Fruit fly (Drosophila melanogaster) whole organism, embryonic: ENCODE data around the gene CG7924.

ENCODE experiments used
- Blimp-1 ChIP-seq: fragments of 200-800 bp; sonication (Bioruptor generic); optimal IDR thresholded peaks from 3 replicates; lab custom pipeline; 2018; ENCODE audit warnings: missing biosample characterization, missing genetic modification characterization, mild to moderate bottlenecking, moderate library complexity, missing genetic modification reagents
- CG10462 ChIP-seq: fragments of 200-800 bp; sonication (Bioruptor generic); optimal IDR thresholded peaks from 2 replicates; lab custom pipeline; 2016; ENCODE audit warnings: missing biosample characterization, missing genetic modification characterization
- CG15269 ChIP-seq: fragments of 200-800 bp; sonication (Bioruptor generic); optimal IDR thresholded peaks from 2 replicates; lab custom pipeline; 2018; ENCODE audit warnings: missing biosample characterization, mild to moderate bottlenecking, missing genetic modification characterization, moderate library complexity
- CG1602 ChIP-seq: fragments of 200-800 bp; sonication (Bioruptor generic); optimal IDR thresholded peaks from 3 replicates; lab custom pipeline; 2016; ENCODE audit warnings: missing biosample characterization, missing genetic modification characterization
- CG17912 ChIP-seq: fragments of 200-800 bp; sonication (Bioruptor generic); optimal IDR thresholded peaks from 2 replicates; lab custom pipeline; 2018; ENCODE audit warnings: missing biosample characterization, mild to moderate bottlenecking, missing genetic modification characterization
- CG18011 ChIP-seq: fragments of 200-800 bp; sonication (Bioruptor generic); optimal IDR thresholded peaks from 2 replicates; lab custom pipeline; 2017; ENCODE audit warnings: missing biosample characterization, missing genetic modification characterization, mild to moderate bottlenecking, moderate library complexity, missing genotype
- CG30020 ChIP-seq: fragments of 200-800 bp; optimal IDR thresholded peaks from 2 replicates; lab custom pipeline; 2019; ENCODE audit warnings: missing biosample characterization, mild to moderate bottlenecking, missing genetic modification characterization, moderate library complexity
- CG31441 ChIP-seq: fragments of 200-800 bp; sonication (Bioruptor generic); IDR thresholded peaks from 2 replicates; pipeline ENCODE4 v1.3.6; 2022; ENCODE audit warnings: missing biosample characterization, missing genetic modification characterization
- CG32767 ChIP-seq: fragments of 200-800 bp; sonication (Bioruptor generic); IDR thresholded peaks from 2 replicates; pipeline ENCODE4 v1.3.6; 2022; ENCODE audit warnings: missing biosample characterization, missing genetic modification characterization
- CG4360 ChIP-seq: fragments of 200-800 bp; sonication (Bioruptor generic); IDR thresholded peaks from 2 replicates; pipeline ENCODE4 v1.3.6; 2022; ENCODE audit warnings: missing biosample characterization, missing genetic modification characterization
- CG4617 ChIP-seq: fragments of 200-800 bp; sonication (Bioruptor generic); optimal IDR thresholded peaks from 3 replicates; lab custom pipeline; 2016; ENCODE audit warnings: missing biosample characterization, missing genetic modification characterization, borderline replicate concordance
- CG7745 ChIP-seq: fragments of 200-800 bp; sonication (Bioruptor generic); optimal IDR thresholded peaks from 2 replicates; lab custom pipeline; 2018; ENCODE audit warnings: missing biosample characterization, mild to moderate bottlenecking, missing genetic modification characterization, moderate library complexity
- CG8359 ChIP-seq: fragments of 200-800 bp; sonication (Bioruptor generic); optimal IDR thresholded peaks from 2 replicates; lab custom pipeline; 2017; ENCODE audit warnings: missing biosample characterization, mild to moderate bottlenecking, missing genetic modification characterization, borderline replicate concordance
- CG8924 ChIP-seq: fragments of 200-800 bp; optimal IDR thresholded peaks from 3 replicates; lab custom pipeline; 2019; ENCODE audit warnings: missing biosample characterization, mild to moderate bottlenecking, missing genetic modification characterization, moderate library complexity
- D19B ChIP-seq: fragments of 200-800 bp; sonication (Bioruptor generic); optimal IDR thresholded peaks from 2 replicates; lab custom pipeline; 2017; ENCODE audit warnings: missing biosample characterization, mild to moderate bottlenecking, missing genetic modification characterization
- Dad ChIP-seq: fragments of 200-800 bp; sonication (Bioruptor generic); optimal IDR thresholded peaks from 3 replicates; lab custom pipeline; 2016; ENCODE audit warnings: missing biosample characterization, missing genetic modification characterization
- Deaf1 ChIP-seq: fragments of 200-800 bp; optimal IDR thresholded peaks from 3 replicates; lab custom pipeline; 2019; ENCODE audit warnings: missing biosample characterization, mild to moderate bottlenecking, missing genetic modification characterization, moderate library complexity
- ERR ChIP-seq: fragments of 200-800 bp; sonication (Bioruptor generic); optimal IDR thresholded peaks from 2 replicates; lab custom pipeline; 2016; ENCODE audit warnings: missing biosample characterization, missing genetic modification characterization
- HmgD ChIP-seq: fragments of 200-800 bp; sonication (Bioruptor generic); optimal IDR thresholded peaks from 3 replicates; lab custom pipeline; 2016; ENCODE audit warnings: missing biosample characterization, missing genetic modification characterization
- HmgZ ChIP-seq: fragments of 200-800 bp; sonication (Bioruptor generic); optimal IDR thresholded peaks from 2 replicates; lab custom pipeline; 2018; ENCODE audit warnings: missing biosample characterization, mild to moderate bottlenecking, missing genetic modification characterization
- Kr ChIP-seq: fragments of 200-800 bp; sonication (Bioruptor generic); optimal IDR thresholded peaks from 2 replicates; lab custom pipeline; 2017; ENCODE audit warnings: missing biosample characterization, mild to moderate bottlenecking, missing genetic modification characterization
- Lhr ChIP-seq: fragments of 200-800 bp; sonication (Bioruptor generic); optimal IDR thresholded peaks from 3 replicates; lab custom pipeline; 2017; ENCODE audit warnings: mild to moderate bottlenecking, missing biosample characterization, missing genetic modification reagents, missing genetic modification characterization
- Lim3 ChIP-seq: fragments of 200-800 bp; sonication (Bioruptor generic); IDR thresholded peaks from 2 replicates; pipeline ENCODE4 v1.3.6; 2022; ENCODE audit warnings: missing biosample characterization, missing genetic modification characterization
- Meics ChIP-seq: fragments of 200-800 bp; sonication (Bioruptor generic); optimal IDR thresholded peaks from 2 replicates; lab custom pipeline; 2017; ENCODE audit warnings: missing biosample characterization, mild to moderate bottlenecking, missing genetic modification characterization
- NC2α ChIP-seq: fragments of 200-800 bp; sonication (Bioruptor generic); optimal IDR thresholded peaks from 2 replicates; lab custom pipeline; 2016; ENCODE audit warnings: missing biosample characterization, missing genetic modification characterization
- Oli ChIP-seq: fragments of 200-800 bp; sonication (Bioruptor generic); optimal IDR thresholded peaks from 2 replicates; lab custom pipeline; 2018; ENCODE audit warnings: missing biosample characterization, mild to moderate bottlenecking, missing genetic modification characterization, moderate library complexity
- Scr ChIP-seq: fragments of 200-800 bp; sonication (Bioruptor generic); IDR thresholded peaks from 2 replicates; pipeline ENCODE4 v1.3.6; 2022; ENCODE audit warnings: missing biosample characterization, missing genetic modification characterization; ENCODE audit not compliant: partially characterized antibody
- Six4 ChIP-seq: fragments of 200-800 bp; sonication (Bioruptor generic); optimal IDR thresholded peaks from 2 replicates; lab custom pipeline; 2016; ENCODE audit warnings: missing biosample characterization, missing genetic modification characterization
- Sox100B ChIP-seq: fragments of 200-800 bp; sonication (Bioruptor generic); optimal IDR thresholded peaks from 3 replicates; lab custom pipeline; 2018; ENCODE audit warnings: missing biosample characterization, mild to moderate bottlenecking, missing genetic modification characterization
- Xrp1 ChIP-seq: fragments of 200-800 bp; sonication (Bioruptor generic); IDR thresholded peaks from 2 replicates; pipeline ENCODE4 v1.3.6; 2022; ENCODE audit warnings: missing biosample characterization, missing genetic modification characterization
- al ChIP-seq: fragments of 200-800 bp; sonication (Bioruptor generic); IDR thresholded peaks from 2 replicates; pipeline ENCODE4 v1.3.6; 2022; ENCODE audit warnings: missing biosample characterization, missing genetic modification characterization
- aop ChIP-seq: fragments of 200-800 bp; sonication (Bioruptor generic); IDR thresholded peaks from 2 replicates; pipeline ENCODE4 v1.3.6; 2022; ENCODE audit warnings: missing biosample characterization, missing genetic modification characterization
- cg ChIP-seq: fragments of 200-800 bp; sonication (Bioruptor generic); optimal IDR thresholded peaks from 3 replicates; lab custom pipeline; 2019; ENCODE audit warnings: missing biosample characterization, mild to moderate bottlenecking, missing genetic modification characterization, moderate library complexity
- chif ChIP-seq, 2 experiments: fragments of 200-800 bp; sonication (Bioruptor generic); optimal IDR thresholded peaks; 3 replicates each; lab custom pipeline; 2016; ENCODE audit warnings: missing biosample characterization in 2 of 2, missing genetic modification characterization in 2 of 2
- crp ChIP-seq, 2 experiments: fragments of 200-800 bp; sonication (Bioruptor generic); optimal IDR thresholded peaks; 2 replicates in 1 of 2; 3 replicates in 1 of 2; lab custom pipeline; 2017; ENCODE audit warnings: missing biosample characterization in 2 of 2, missing genetic modification characterization in 2 of 2, mild to moderate bottlenecking in 1 of 2, moderate library complexity in 1 of 2
- da ChIP-seq: fragments of 200-800 bp; sonication (Bioruptor generic); optimal IDR thresholded peaks from 2 replicates; lab custom pipeline; 2016; ENCODE audit warnings: missing biosample characterization, missing genetic modification characterization
- fd102C ChIP-seq: fragments of 200-800 bp; sonication (Bioruptor generic); optimal IDR thresholded peaks from 2 replicates; lab custom pipeline; 2018; ENCODE audit warnings: missing biosample characterization, mild to moderate bottlenecking, missing genetic modification characterization, moderate library complexity
- h ChIP-seq: fragments of >200 bp; optimal IDR thresholded peaks from 2 replicates; lab custom pipeline; 2017
- jing ChIP-seq: fragments of 200-800 bp; sonication (Bioruptor generic); optimal IDR thresholded peaks from 2 replicates; lab custom pipeline; 2018; ENCODE audit warnings: missing biosample characterization, mild to moderate bottlenecking, missing genetic modification characterization
- lov ChIP-seq, 2 experiments: fragments of 200-800 bp in 1 of 2; fragments of >200 bp in 1 of 2; sonication (Bioruptor generic) in 1 of 2; IDR thresholded peaks in 1 of 2; optimal IDR thresholded peaks in 1 of 2; 2 replicates in 1 of 2; 3 replicates in 1 of 2; pipeline versions ENCODE4 v1.3.6 to Lab custom; 2017 to 2022; ENCODE audit warnings: missing biosample characterization in 1 of 2, missing genetic modification characterization in 1 of 2
- luna ChIP-seq: fragments of 200-800 bp; sonication (Bioruptor generic); optimal IDR thresholded peaks from 2 replicates; lab custom pipeline; 2016; ENCODE audit warnings: missing biosample characterization, missing genetic modification characterization
- pan ChIP-seq, 4 experiments: fragments of >200 bp in 3 of 4; fragments of 200-800 bp in 1 of 4; sonication (Bioruptor generic) in 1 of 4; optimal IDR thresholded peaks in 3 of 4; IDR thresholded peaks in 1 of 4; 2 replicates each; pipeline versions ENCODE4 v1.3.6 to Lab custom; 2017 to 2022; ENCODE audit warnings: missing biosample characterization in 2 of 4, missing genetic modification characterization in 2 of 4, mixed read lengths in 1 of 4
- prd ChIP-seq, 3 experiments: fragments of >200 bp in 2 of 3; fragments of 200-800 bp in 1 of 3; sonication (Bioruptor generic) in 1 of 3; optimal IDR thresholded peaks in 2 of 3; IDR thresholded peaks in 1 of 3; 2 replicates in 2 of 3; 3 replicates in 1 of 3; pipeline versions ENCODE4 v1.3.6 to Lab custom; 2017 to 2022; ENCODE audit warnings: missing biosample characterization in 1 of 3, missing genetic modification characterization in 1 of 3
- ranshi ChIP-seq: fragments of 200-800 bp; sonication (Bioruptor generic); IDR thresholded peaks from 2 replicates; pipeline ENCODE4 v1.3.6; 2022; ENCODE audit warnings: missing biosample characterization, missing genetic modification characterization
- repo ChIP-seq: fragments of 200-800 bp; sonication (Bioruptor generic); optimal IDR thresholded peaks from 2 replicates; lab custom pipeline; 2016; ENCODE audit warnings: missing biosample characterization, missing genetic modification characterization
- twi ChIP-seq: fragments of 200-800 bp; optimal IDR thresholded peaks from 2 replicates; lab custom pipeline; 2019; ENCODE audit warnings: missing biosample characterization, mild to moderate bottlenecking, missing genetic modification characterization, moderate library complexity
- zen ChIP-seq: fragments of 200-800 bp; sonication (Bioruptor generic); optimal IDR thresholded peaks from 3 replicates; lab custom pipeline; 2018; ENCODE audit warnings: missing biosample characterization, mild to moderate bottlenecking, missing genetic modification characterization, moderate library complexity

The CG7924 gene

DNA sequence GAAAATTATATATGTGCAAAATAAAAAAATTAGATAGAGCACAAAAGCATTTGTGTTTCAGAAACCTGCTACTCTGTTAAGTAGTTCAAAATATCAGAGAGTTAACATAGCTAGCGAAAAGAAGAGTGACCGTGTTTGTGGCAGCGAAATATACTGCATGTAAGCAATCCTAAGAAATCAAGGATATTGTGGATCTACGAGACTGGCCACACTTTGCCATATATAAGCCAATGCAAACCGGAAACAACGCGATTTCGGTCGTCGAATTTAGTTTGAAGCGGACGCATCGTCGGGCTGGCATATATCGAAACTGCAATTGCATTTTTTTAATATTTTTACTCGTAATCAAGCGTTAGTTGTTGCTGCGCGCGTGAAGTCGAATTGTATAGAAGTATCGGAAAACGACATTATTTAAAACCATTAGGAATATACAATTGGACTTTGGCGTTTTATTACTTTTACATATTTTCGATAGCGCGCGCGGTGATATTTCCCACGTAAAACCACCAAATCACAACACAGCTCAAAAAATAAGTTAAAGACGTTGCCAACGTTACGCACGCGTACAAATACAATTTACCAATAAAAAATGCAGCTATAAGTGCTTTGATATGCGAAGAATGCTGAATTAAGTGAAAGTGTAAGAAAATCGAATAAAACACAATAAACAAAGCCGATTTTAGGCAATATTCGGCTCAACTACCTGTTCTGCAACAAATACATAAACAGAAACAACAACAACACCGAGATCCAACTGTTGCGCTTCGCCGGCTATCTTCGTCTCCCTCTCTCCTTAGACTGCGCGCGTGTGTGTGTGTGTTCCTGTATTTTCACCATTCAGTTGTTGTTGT, 42.4 kb upstream of the CG7924 start, which contains the start of gene nuf (continued):
- TF ChIP-seq cg (GFP tag; lab: Kevin White, UChicago) (peak; percentile 74), ERR (GFP tag; lab: Kevin White, UChicago) (no peak), Kr (peak; percentile 34), Sox100B (GFP tag; lab: Kevin White, UChicago) (peak; percentile 74), ranshi (GFP tag; lab: Robert Waterston, UW) (no peak; the same call in 1 of the 2 replicates), CG17912 (GFP tag; lab: Kevin White, UChicago) (peak; percentile 31), luna (GFP tag; lab: Kevin White, UChicago) (no peak), CG4617 (GFP tag; lab: Kevin White, UChicago) (no peak), Lim3 (GFP tag; lab: Robert Waterston, UW) (no peak), repo (GFP tag; lab: Kevin White, UChicago) (peak; percentile 37), NC2α (GFP tag; lab: Kevin White, UChicago) (peak; percentile 83), Lhr (GFP tag; lab: Kevin White, UChicago) (peak; percentile 72), HmgD (GFP tag; lab: Kevin White, UChicago) (no peak), CG1602 (GFP tag; lab: Kevin White, UChicago) (no peak), jing (GFP tag; lab: Kevin White, UChicago) (no peak), fd102C (GFP tag; lab: Kevin White, UChicago) (no peak), al (GFP tag; lab: Robert Waterston, UW) (no peak), Xrp1 (GFP tag; lab: Robert Waterston, UW) (0 out of 2 replicates have a peak, but pooled peaks have one; percentile 37), CG4360 (GFP tag; lab: Robert Waterston, UW) (peak; percentile 98), Deaf1 (peak; percentile 41), Meics (GFP tag; lab: Kevin White, UChicago) (peak; percentile 76), CG15269 (tag; lab: Kevin White, UChicago) (peak; percentile 43), Blimp-1 (peak; percentile 18), Dad (GFP tag; lab: Kevin White, UChicago) (peak; percentile 7), CG30020 (tag; lab: Kevin White, UChicago) (no peak), CG7745 (tag; lab: Kevin White, UChicago) (no peak), crp (GFP tag; optimal IDR thresholded peaks at IDR 0.05; lab: Kevin White, UChicago) (no peak), CG8359 (GFP tag; lab: Kevin White, UChicago) (no peak), Oli (no peak), CG32767 (no peak), chif (GFP tag; optimal IDR thresholded peaks at IDR 0.05; lab: Kevin White, UChicago) (no peak), Scr (GFP tag; lab: Robert Waterston, UW) (no peak), aop (GFP tag; lab: Robert Waterston, UW) (peak; percentile 34; the same call in 1 of the 2 replicates), prd (optimal IDR thresholded peaks at IDR 0.05; lab: Kevin White, UChicago) (no peak), prd (GFP tag; IDR thresholded peaks at IDR 0.05; lab: Robert Waterston, UW) (peak; percentile 10; the same call in 1 of the 3 replicates), CG8924 (tag; lab: Kevin White, UChicago) (peak; percentile 64), HmgZ (tag; lab: Kevin White, UChicago) (peak; percentile 46), lov (optimal IDR thresholded peaks at IDR 0.05; lab: Kevin White, UChicago) (no peak), lov (GFP tag; IDR thresholded peaks at IDR 0.05; lab: Robert Waterston, UW) (peak; percentile 27; the same call in 1 of the 3 replicates), pan (optimal IDR thresholded peaks at IDR 0.05; lab: Kevin White, UChicago) (no peak), pan (GFP tag; optimal IDR thresholded peaks at IDR 0.05 in 1 of 2, IDR thresholded peaks at IDR 0.05 in 1 of 2) (peak in 1 of 2 experiments; percentile 73), da (GFP tag; lab: Kevin White, UChicago) (no peak), zen (no peak), CG10462 (no peak), Six4 (peak; percentile 41), h (lab: Kevin White, UChicago) (no peak), D19B (GFP tag; lab: Kevin White, UChicago) (no peak), twi (tag; lab: Kevin White, UChicago) (no peak), CG31441 (GFP tag; lab: Robert Waterston, UW) (peak; percentile 34; the same call in 1 of the 2 replicates), CG18011 (GFP tag; lab: Kevin White, UChicago) (no peak)
